Fruit fly (Drosophila melanogaster) whole organism, embryonic: ENCODE results near the gene Pebp1.
A peak's percentile ranks its signal among the peaks of the same experiment; 100 is the strongest.

Experiments
- Antp ChIP-seq: fragments of 200-800 bp; sonication (Bioruptor generic); optimal IDR thresholded peaks from 3 replicates; lab custom pipeline; 2016; ENCODE audit warnings: missing biosample characterization, missing genetic modification characterization
- Atf-2 ChIP-seq: fragments of 200-800 bp; sonication (Bioruptor generic); optimal IDR thresholded peaks from 2 replicates; lab custom pipeline; 2016; ENCODE audit warnings: missing biosample characterization, missing genetic modification characterization
- Atf6 ChIP-seq: fragments of 200-800 bp; sonication (Bioruptor generic); IDR thresholded peaks from 2 replicates; pipeline ENCODE4 v1.3.6; 2022; ENCODE audit warnings: missing biosample characterization, missing genetic modification characterization
- B-H1 ChIP-seq: fragments of 200-800 bp; sonication (Bioruptor generic); IDR thresholded peaks from 3 replicates; pipeline ENCODE4 v1.3.6; 2022; ENCODE audit warnings: missing biosample characterization, missing genetic modification characterization
- BEAF-32 ChIP-seq: fragments of 200-800 bp; sonication (Bioruptor generic); optimal IDR thresholded peaks from 3 replicates; lab custom pipeline; 2017; ENCODE audit warnings: missing biosample characterization, missing genetic modification characterization, mild to moderate bottlenecking, moderate library complexity, missing genetic modification reagents
- CG10274 ChIP-seq: fragments of 200-800 bp; sonication (Bioruptor generic); optimal IDR thresholded peaks from 3 replicates; lab custom pipeline; 2017; ENCODE audit warnings: missing biosample characterization, mild to moderate bottlenecking, missing genetic modification characterization
- CG11456 ChIP-seq: fragments of 200-800 bp; sonication (Bioruptor generic); IDR thresholded peaks from 3 replicates; pipeline ENCODE4 v1.3.6; 2022; ENCODE audit warnings: missing biosample characterization, missing genetic modification characterization
- CG11560 ChIP-seq: fragments of 200-800 bp; sonication (Bioruptor generic); IDR thresholded peaks from 3 replicates; pipeline ENCODE4 v1.3.6; 2022; ENCODE audit warnings: missing biosample characterization, missing genetic modification characterization
- CG12236 ChIP-seq: fragments of 200-800 bp; sonication (Bioruptor generic); optimal IDR thresholded peaks from 2 replicates; lab custom pipeline; 2016; ENCODE audit warnings: missing biosample characterization, missing genetic modification characterization
- CG12744 ChIP-seq: fragments of 200-800 bp; sonication (Bioruptor generic); optimal IDR thresholded peaks from 2 replicates; lab custom pipeline; 2016; ENCODE audit warnings: missing biosample characterization, missing genetic modification characterization
- CG13775 ChIP-seq: fragments of 200-800 bp; sonication (Bioruptor generic); optimal IDR thresholded peaks from 3 replicates; lab custom pipeline; 2017; ENCODE audit warnings: missing biosample characterization, mild to moderate bottlenecking, missing genetic modification characterization
- CG15073 ChIP-seq: fragments of 200-800 bp; sonication (Bioruptor generic); optimal IDR thresholded peaks from 2 replicates; lab custom pipeline; 2016; ENCODE audit warnings: missing biosample characterization, missing genetic modification characterization
- CG2199 ChIP-seq: fragments of 200-800 bp; sonication (Bioruptor generic); IDR thresholded peaks from 3 replicates; pipeline ENCODE4 v1.3.6; 2022; ENCODE audit warnings: missing biosample characterization, missing genetic modification characterization
- CG2678 ChIP-seq: fragments of 200-800 bp; sonication (Bioruptor generic); optimal IDR thresholded peaks from 3 replicates; lab custom pipeline; 2019; ENCODE audit warnings: missing biosample characterization, mild to moderate bottlenecking, missing genetic modification characterization, moderate library complexity
- CG32767 ChIP-seq: fragments of 200-800 bp; sonication (Bioruptor generic); IDR thresholded peaks from 2 replicates; pipeline ENCODE4 v1.3.6; 2022; ENCODE audit warnings: missing biosample characterization, missing genetic modification characterization
- CG34422 ChIP-seq: fragments of 200-800 bp; sonication (Bioruptor generic); IDR thresholded peaks from 3 replicates; pipeline ENCODE4 v1.3.6; 2022; ENCODE audit warnings: missing biosample characterization, missing genetic modification characterization
- CG4617 ChIP-seq: fragments of 200-800 bp; sonication (Bioruptor generic); optimal IDR thresholded peaks from 3 replicates; lab custom pipeline; 2016; ENCODE audit warnings: missing biosample characterization, missing genetic modification characterization, borderline replicate concordance
- CG4820 ChIP-seq: fragments of 200-800 bp; sonication (Bioruptor generic); optimal IDR thresholded peaks from 3 replicates; lab custom pipeline; 2016; ENCODE audit warnings: missing biosample characterization, missing genetic modification characterization
- CG6272 ChIP-seq: fragments of 200-800 bp; sonication (Bioruptor generic); IDR thresholded peaks from 2 replicates; pipeline ENCODE4 v1.3.6; 2022; ENCODE audit warnings: missing biosample characterization, missing genetic modification characterization
- CG7271 ChIP-seq: fragments of 200-800 bp; sonication (Bioruptor generic); optimal IDR thresholded peaks from 2 replicates; lab custom pipeline; 2018; ENCODE audit warnings: missing biosample characterization, mild to moderate bottlenecking, missing genetic modification characterization, moderate library complexity
- D19B ChIP-seq: fragments of 200-800 bp; sonication (Bioruptor generic); optimal IDR thresholded peaks from 2 replicates; lab custom pipeline; 2017; ENCODE audit warnings: missing biosample characterization, mild to moderate bottlenecking, missing genetic modification characterization
- Deaf1 ChIP-seq: fragments of 200-800 bp; optimal IDR thresholded peaks from 3 replicates; lab custom pipeline; 2019; ENCODE audit warnings: missing biosample characterization, mild to moderate bottlenecking, missing genetic modification characterization, moderate library complexity
- Hmr ChIP-seq: fragments of 200-800 bp; sonication (Bioruptor generic); optimal IDR thresholded peaks from 3 replicates; lab custom pipeline; 2017; ENCODE audit warnings: mild to moderate bottlenecking, missing biosample characterization, missing genetic modification reagents, missing genetic modification characterization
- Hr78 ChIP-seq, 2 experiments: fragments of 200-800 bp in 1 of 2; fragments of >200 bp in 1 of 2; sonication (Bioruptor generic) in 1 of 2; optimal IDR thresholded peaks; 2 replicates each; lab custom pipeline; 2017 to 2019; ENCODE audit warnings: missing biosample characterization in 2 of 2, missing genetic modification characterization in 2 of 2, mild to moderate bottlenecking in 1 of 2, moderate library complexity in 1 of 2
- Lhr ChIP-seq: fragments of 200-800 bp; sonication (Bioruptor generic); optimal IDR thresholded peaks from 3 replicates; lab custom pipeline; 2017; ENCODE audit warnings: mild to moderate bottlenecking, missing biosample characterization, missing genetic modification reagents, missing genetic modification characterization
- Max ChIP-seq: fragments of 200-800 bp; sonication (Bioruptor generic); optimal IDR thresholded peaks from 2 replicates; lab custom pipeline; 2016; ENCODE audit warnings: missing biosample characterization, mild to moderate bottlenecking, missing genetic modification characterization
- PHDP ChIP-seq: fragments of 200-800 bp; sonication (Bioruptor generic); optimal IDR thresholded peaks from 3 replicates; lab custom pipeline; 2018; ENCODE audit warnings: missing biosample characterization, mild to moderate bottlenecking, missing genetic modification characterization, moderate library complexity
- Ptx1 ChIP-seq: fragments of 200-800 bp; sonication (Bioruptor generic); IDR thresholded peaks from 2 replicates; pipeline ENCODE4 v1.3.6; 2022; ENCODE audit warnings: missing biosample characterization, missing genetic modification characterization
- Stat92E ChIP-seq, 3 experiments: fragments of >200 bp in 2 of 3; fragments of 200-800 bp in 1 of 3; sonication (Bioruptor generic) in 1 of 3; optimal IDR thresholded peaks; 2 replicates each; lab custom pipeline; 2017 to 2019; ENCODE audit warnings: missing biosample characterization in 3 of 3, missing genetic modification characterization in 3 of 3, mild to moderate bottlenecking in 1 of 3, moderate library complexity in 1 of 3
- Xrp1 ChIP-seq: fragments of 200-800 bp; sonication (Bioruptor generic); IDR thresholded peaks from 2 replicates; pipeline ENCODE4 v1.3.6; 2022; ENCODE audit warnings: missing biosample characterization, missing genetic modification characterization
- ac ChIP-seq: fragments of 200-800 bp; sonication (Bioruptor generic); optimal IDR thresholded peaks from 3 replicates; lab custom pipeline; 2017; ENCODE audit warnings: missing biosample characterization, mild to moderate bottlenecking, missing genetic modification characterization
- bigmax ChIP-seq: fragments of 200-800 bp; sonication (Bioruptor generic); optimal IDR thresholded peaks from 2 replicates; lab custom pipeline; 2018; ENCODE audit warnings: missing biosample characterization, mild to moderate bottlenecking, missing genetic modification characterization
- cad ChIP-seq: fragments of >200 bp; optimal IDR thresholded peaks from 2 replicates; lab custom pipeline; 2017; ENCODE audit warnings: missing biosample characterization, missing genetic modification characterization
- da ChIP-seq: fragments of 200-800 bp; sonication (Bioruptor generic); optimal IDR thresholded peaks from 2 replicates; lab custom pipeline; 2016; ENCODE audit warnings: missing biosample characterization, missing genetic modification characterization
- dan ChIP-seq: fragments of 200-800 bp; sonication (Bioruptor generic); IDR thresholded peaks from 2 replicates; pipeline ENCODE4 v1.3.6; 2022; ENCODE audit warnings: missing biosample characterization, missing genetic modification characterization
- dysf ChIP-seq: fragments of 200-800 bp; sonication (Bioruptor generic); IDR thresholded peaks from 3 replicates; pipeline ENCODE4 v1.3.6; 2022; ENCODE audit warnings: missing biosample characterization, missing genetic modification characterization
- inv ChIP-seq: fragments of 200-800 bp; sonication (Bioruptor generic); IDR thresholded peaks from 2 replicates; pipeline ENCODE4 v1.3.6; 2022; ENCODE audit warnings: missing biosample characterization, missing genetic modification characterization; ENCODE audit not compliant: partially characterized antibody
- kah ChIP-seq: fragments of 200-800 bp; sonication (Bioruptor generic); optimal IDR thresholded peaks from 2 replicates; lab custom pipeline; 2018; ENCODE audit warnings: missing biosample characterization, mild to moderate bottlenecking, missing genetic modification characterization
- p53 ChIP-seq: fragments of 200-800 bp; sonication (Bioruptor generic); optimal IDR thresholded peaks from 2 replicates; lab custom pipeline; 2016; ENCODE audit warnings: missing biosample characterization, missing genetic modification characterization
- pita ChIP-seq: fragments of 200-800 bp; sonication (Bioruptor generic); optimal IDR thresholded peaks from 2 replicates; lab custom pipeline; 2017; ENCODE audit warnings: missing biosample characterization, mild to moderate bottlenecking, missing genetic modification characterization
- ranshi ChIP-seq: fragments of 200-800 bp; sonication (Bioruptor generic); IDR thresholded peaks from 2 replicates; pipeline ENCODE4 v1.3.6; 2022; ENCODE audit warnings: missing biosample characterization, missing genetic modification characterization
- salm ChIP-seq: fragments of 200-800 bp; sonication (Bioruptor generic); optimal IDR thresholded peaks from 2 replicates; lab custom pipeline; 2018; ENCODE audit warnings: missing biosample characterization, mild to moderate bottlenecking, missing genetic modification characterization
- schlank ChIP-seq: fragments of 200-800 bp; sonication (Bioruptor generic); optimal IDR thresholded peaks from 2 replicates; lab custom pipeline; 2018; ENCODE audit warnings: missing biosample characterization, mild to moderate bottlenecking, missing genetic modification characterization
- seq ChIP-seq: fragments of 200-800 bp; sonication (Bioruptor generic); IDR thresholded peaks from 2 replicates; pipeline ENCODE4 v1.3.6; 2022; ENCODE audit warnings: missing biosample characterization, missing genetic modification characterization
- shn ChIP-seq: fragments of 200-800 bp; sonication (Bioruptor generic); optimal IDR thresholded peaks from 3 replicates; lab custom pipeline; 2016; ENCODE audit warnings: missing biosample characterization, missing genetic modification characterization
- sob ChIP-seq: fragments of 200-800 bp; sonication (Bioruptor generic); IDR thresholded peaks from 2 replicates; pipeline ENCODE4 v1.3.6; 2022; ENCODE audit warnings: missing biosample characterization, missing genetic modification characterization
- tap ChIP-seq: fragments of 200-800 bp; optimal IDR thresholded peaks from 3 replicates; lab custom pipeline; 2019; ENCODE audit warnings: missing biosample characterization, mild to moderate bottlenecking, missing genetic modification characterization, moderate library complexity
- vvl ChIP-seq: fragments of 200-800 bp; sonication (Bioruptor generic); IDR thresholded peaks from 2 replicates; pipeline ENCODE4 v1.3.6; 2022; ENCODE audit warnings: missing biosample characterization, missing genetic modification characterization
- zen2 ChIP-seq: fragments of 200-800 bp; sonication (Bioruptor generic); IDR thresholded peaks from 3 replicates; pipeline ENCODE4 v1.3.6; 2022; ENCODE audit warnings: missing biosample characterization, missing genetic modification characterization; ENCODE audit not compliant: partially characterized antibody
- zf30C ChIP-seq: fragments of 200-800 bp; sonication (Bioruptor generic); optimal IDR thresholded peaks from 3 replicates; lab custom pipeline; 2018; ENCODE audit warnings: missing biosample characterization, mild to moderate bottlenecking, missing genetic modification characterization

Gene Pebp1

DNA sequence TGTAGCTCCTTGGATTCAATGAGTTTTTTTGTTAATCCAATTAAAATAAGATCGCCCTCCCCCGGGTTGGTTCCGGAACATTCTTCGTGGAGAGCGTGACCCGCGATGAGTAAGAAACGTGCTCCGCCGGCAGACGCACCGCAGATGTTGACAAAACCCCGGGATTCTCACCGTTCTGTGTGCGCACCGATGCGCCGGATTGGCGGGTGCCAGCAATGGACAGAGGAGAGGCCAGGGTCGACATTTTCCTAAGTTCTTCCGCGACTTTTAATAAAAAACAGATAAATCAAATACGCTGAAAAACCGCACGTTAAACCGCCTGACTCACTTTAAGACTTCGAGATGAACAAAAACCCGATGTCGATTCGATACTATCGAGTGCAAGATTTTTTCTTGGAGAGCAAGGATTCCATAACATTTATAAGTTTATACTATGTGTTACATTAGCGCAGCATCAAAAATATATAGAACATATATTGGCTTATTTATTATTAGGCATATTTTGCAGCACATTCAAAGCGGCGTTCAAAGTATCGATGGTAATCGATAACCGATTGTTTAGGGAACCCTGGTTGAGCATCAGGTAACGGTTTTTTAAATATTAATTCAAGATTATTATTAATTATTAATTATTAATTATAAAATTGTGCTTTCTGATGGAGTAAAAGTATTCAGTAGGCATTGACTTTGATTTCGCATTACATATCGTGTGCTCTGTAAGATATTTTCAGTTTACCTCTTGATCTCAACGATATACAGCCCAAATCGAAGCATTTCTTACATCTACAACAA lies 25.4 kb downstream of the Pebp1 start, which contains the start of the genes CCT1 and tHMG1 (continued):
- TF ChIP-seq Stat92E (GFP tag; optimal IDR thresholded peaks at IDR 0.05; lab: Kevin White, UChicago) = no peak
- TF ChIP-seq CG32767 (GFP tag; lab: Robert Waterston, UW) = no peak
- no peak for TF ChIP-seq schlank (tag; lab: Kevin White, UChicago)
- TF ChIP-seq CG7271 = no peak
- peak; percentile 33 for TF ChIP-seq Max
- TF ChIP-seq bigmax (GFP tag; lab: Kevin White, UChicago) = peak; percentile 84
- no peak for TF ChIP-seq CG2199
- peak; percentile 5 for TF ChIP-seq Lhr
- no peak for TF ChIP-seq CG11456 (GFP tag; lab: Robert Waterston, UW)
- no peak for TF ChIP-seq CG2678 (tag; lab: Kevin White, UChicago)
- TF ChIP-seq D19B (GFP tag; lab: Kevin White, UChicago) = no peak
- no peak for TF ChIP-seq CG12744 (GFP tag; lab: Kevin White, UChicago)
- no peak for TF ChIP-seq CG15073 (GFP tag; lab: Kevin White, UChicago)
- TF ChIP-seq Ptx1 (GFP tag; lab: Robert Waterston, UW) = no peak
- peak; percentile 82; the same call in 1 of the 3 replicates for TF ChIP-seq CG34422
- TF ChIP-seq CG10274 = no peak
- TF ChIP-seq CG6272 (GFP tag; lab: Robert Waterston, UW) = no peak
- no peak for TF ChIP-seq cad
- no peak for TF ChIP-seq tap
- no peak for TF ChIP-seq da
- TF ChIP-seq vvl (GFP tag; lab: Robert Waterston, UW) = no peak
- no peak for TF ChIP-seq B-H1
- no peak for TF ChIP-seq seq
- no peak for TF ChIP-seq Xrp1 (GFP tag; lab: Robert Waterston, UW)
- TF ChIP-seq inv = peak; percentile 91
- TF ChIP-seq Hmr (GFP tag; lab: Kevin White, UChicago) = no peak
- TF ChIP-seq PHDP (tag; lab: Kevin White, UChicago) = peak; percentile 14
- TF ChIP-seq shn (GFP tag; lab: Kevin White, UChicago) = no peak
- TF ChIP-seq Atf-2 (GFP tag; lab: Kevin White, UChicago) = no peak
- TF ChIP-seq Atf6 = no peak
- no peak for TF ChIP-seq kah (GFP tag; lab: Kevin White, UChicago)
- TF ChIP-seq Hr78 (GFP tag; optimal IDR thresholded peaks at IDR 0.05; lab: Kevin White, UChicago) = no peak
- TF ChIP-seq salm (tag; lab: Kevin White, UChicago) = no peak
- no peak for TF ChIP-seq CG12236 (GFP tag; lab: Kevin White, UChicago)
- no peak for TF ChIP-seq p53 (GFP tag; lab: Kevin White, UChicago)
- TF ChIP-seq dysf (GFP tag; lab: Robert Waterston, UW) = no peak
- no peak for TF ChIP-seq CG4820 (GFP tag; lab: Kevin White, UChicago)
- TF ChIP-seq ac (GFP tag; lab: Kevin White, UChicago) = no peak
- no peak for TF ChIP-seq pita (GFP tag; lab: Kevin White, UChicago)
- TF ChIP-seq zf30C (GFP tag; lab: Kevin White, UChicago) = no peak
- TF ChIP-seq CG11560 (tag; lab: Robert Waterston, UW) = peak; percentile 75; the same call in 2 of the 3 replicates
- TF ChIP-seq ranshi (GFP tag; lab: Robert Waterston, UW) = no peak
- no peak for TF ChIP-seq CG4617
- no peak for TF ChIP-seq Deaf1 (tag; lab: Kevin White, UChicago)
- peak; percentile 28 for TF ChIP-seq CG13775
- peak; percentile 95 for TF ChIP-seq zen2 (GFP tag; lab: Robert Waterston, UW)
- peak; percentile 89 for TF ChIP-seq BEAF-32 (GFP tag; lab: Kevin White, UChicago)
- no peak for TF ChIP-seq dan (GFP tag; lab: Robert Waterston, UW)
- no peak for TF ChIP-seq sob (GFP tag; lab: Robert Waterston, UW)
- no peak for TF ChIP-seq Antp (GFP tag; lab: Kevin White, UChicago)
